Fruit fly (Drosophila melanogaster) whole organism, embryonic: Measurements from ENCODE around the gene CG6409.

ENCODE experiments used
- ATbp ChIP-seq: fragments of 200-800 bp; sonication (Bioruptor generic); optimal IDR thresholded peaks from 2 replicates; lab custom pipeline; 2017; ENCODE audit warnings: missing biosample characterization, mild to moderate bottlenecking, missing genetic modification characterization, missing genetic modification reagents
- Atf-2 ChIP-seq: fragments of 200-800 bp; sonication (Bioruptor generic); optimal IDR thresholded peaks from 2 replicates; lab custom pipeline; 2016; ENCODE audit warnings: missing biosample characterization, missing genetic modification characterization
- B-H2 ChIP-seq: fragments of 200-800 bp; sonication (Bioruptor generic); optimal IDR thresholded peaks from 2 replicates; lab custom pipeline; 2018; ENCODE audit warnings: missing biosample characterization, mild to moderate bottlenecking, missing genetic modification characterization
- BtbVII ChIP-seq: fragments of 200-800 bp; sonication (Bioruptor generic); optimal IDR thresholded peaks from 3 replicates; lab custom pipeline; 2017; ENCODE audit warnings: missing biosample characterization, mild to moderate bottlenecking, missing genetic modification characterization
- CG1024 ChIP-seq: fragments of 200-800 bp; sonication (Bioruptor generic); IDR thresholded peaks from 2 replicates; pipeline ENCODE4 v1.3.6; 2022; ENCODE audit warnings: missing biosample characterization, missing genetic modification characterization
- CG10321 ChIP-seq: fragments of 200-800 bp; sonication (Bioruptor generic); IDR thresholded peaks from 2 replicates; pipeline ENCODE4 v1.3.6; 2022; ENCODE audit warnings: missing biosample characterization, missing genetic modification characterization
- CG11247 ChIP-seq: fragments of 200-800 bp; sonication (Bioruptor generic); IDR thresholded peaks from 2 replicates; pipeline ENCODE4 v1.3.6; 2022; ENCODE audit warnings: missing biosample characterization, missing genetic modification characterization
- CG11398 ChIP-seq: fragments of 200-800 bp; sonication (Bioruptor generic); optimal IDR thresholded peaks from 2 replicates; lab custom pipeline; 2016; ENCODE audit warnings: missing biosample characterization, missing genetic modification characterization
- CG12219 ChIP-seq: fragments of 200-800 bp; sonication (Bioruptor generic); optimal IDR thresholded peaks from 3 replicates; lab custom pipeline; 2018; ENCODE audit warnings: missing biosample characterization, mild to moderate bottlenecking, missing genetic modification characterization
- CG13123 ChIP-seq: fragments of 200-800 bp; sonication (Bioruptor generic); optimal IDR thresholded peaks from 2 replicates; lab custom pipeline; 2016; ENCODE audit warnings: missing biosample characterization, missing genetic modification characterization
- CG13624 ChIP-seq: fragments of 200-800 bp; sonication (Bioruptor generic); optimal IDR thresholded peaks from 2 replicates; lab custom pipeline; 2016; ENCODE audit warnings: missing biosample characterization, missing genetic modification characterization
- CG15073 ChIP-seq: fragments of 200-800 bp; sonication (Bioruptor generic); optimal IDR thresholded peaks from 2 replicates; lab custom pipeline; 2016; ENCODE audit warnings: missing biosample characterization, missing genetic modification characterization
- CG16813 ChIP-seq: fragments of 200-800 bp; sonication (Bioruptor generic); IDR thresholded peaks from 3 replicates; pipeline ENCODE4 v1.3.6; 2022; ENCODE audit warnings: missing biosample characterization, missing genetic modification characterization; ENCODE audit not compliant: partially characterized antibody
- CG18599 ChIP-seq: fragments of 200-800 bp; sonication (Bioruptor generic); optimal IDR thresholded peaks from 3 replicates; lab custom pipeline; 2017; ENCODE audit warnings: missing biosample characterization, missing genetic modification characterization, mild to moderate bottlenecking, moderate library complexity, missing genetic modification reagents
- CG30020 ChIP-seq: fragments of 200-800 bp; optimal IDR thresholded peaks from 2 replicates; lab custom pipeline; 2019; ENCODE audit warnings: missing biosample characterization, mild to moderate bottlenecking, missing genetic modification characterization, moderate library complexity
- CG30431 ChIP-seq: fragments of 200-800 bp; sonication (Bioruptor generic); optimal IDR thresholded peaks from 2 replicates; lab custom pipeline; 2017; ENCODE audit warnings: missing biosample characterization, missing genetic modification characterization
- CG4820 ChIP-seq: fragments of 200-800 bp; sonication (Bioruptor generic); optimal IDR thresholded peaks from 3 replicates; lab custom pipeline; 2016; ENCODE audit warnings: missing biosample characterization, missing genetic modification characterization
- CG9727 ChIP-seq: fragments of 200-800 bp; sonication (Bioruptor generic); optimal IDR thresholded peaks from 3 replicates; lab custom pipeline; 2017; ENCODE audit warnings: missing biosample characterization, mild to moderate bottlenecking, missing genetic modification characterization
- CG9876 ChIP-seq: fragments of 200-800 bp; sonication (Bioruptor generic); optimal IDR thresholded peaks from 2 replicates; lab custom pipeline; 2016; ENCODE audit warnings: missing biosample characterization, missing genetic modification characterization
- Camta ChIP-seq: fragments of 200-800 bp; sonication (Bioruptor generic); optimal IDR thresholded peaks from 2 replicates; lab custom pipeline; 2016; ENCODE audit warnings: missing biosample characterization, missing genetic modification characterization
- CrebB ChIP-seq: fragments of 200-800 bp; sonication (Bioruptor generic); optimal IDR thresholded peaks from 3 replicates; lab custom pipeline; 2018; ENCODE audit warnings: missing biosample characterization, mild to moderate bottlenecking, missing genetic modification characterization
- D19A ChIP-seq: fragments of 200-800 bp; optimal IDR thresholded peaks from 3 replicates; lab custom pipeline; 2019; ENCODE audit warnings: missing biosample characterization, mild to moderate bottlenecking, missing genetic modification characterization, moderate library complexity
- Dfd ChIP-seq, 2 experiments: fragments of >200 bp; optimal IDR thresholded peaks; 2 replicates each; lab custom pipeline; 2017; ENCODE audit warnings: missing biosample characterization in 2 of 2, missing genetic modification characterization in 2 of 2
- Dll ChIP-seq: fragments of 200-800 bp; sonication (Bioruptor generic); IDR thresholded peaks from 4 replicates; pipeline ENCODE4 v1.3.6; 2022; ENCODE audit warnings: missing biosample characterization, missing genetic modification characterization; ENCODE audit not compliant: partially characterized antibody
- Kr ChIP-seq: fragments of 200-800 bp; sonication (Bioruptor generic); optimal IDR thresholded peaks from 2 replicates; lab custom pipeline; 2017; ENCODE audit warnings: missing biosample characterization, mild to moderate bottlenecking, missing genetic modification characterization
- MTF-1 ChIP-seq: fragments of 200-800 bp; sonication (Bioruptor generic); optimal IDR thresholded peaks from 2 replicates; lab custom pipeline; 2018; ENCODE audit warnings: missing biosample characterization, mild to moderate bottlenecking, missing genetic modification characterization, borderline replicate concordance
- Ptx1 ChIP-seq: fragments of 200-800 bp; sonication (Bioruptor generic); IDR thresholded peaks from 2 replicates; pipeline ENCODE4 v1.3.6; 2022; ENCODE audit warnings: missing biosample characterization, missing genetic modification characterization
- Scr ChIP-seq: fragments of 200-800 bp; sonication (Bioruptor generic); IDR thresholded peaks from 2 replicates; pipeline ENCODE4 v1.3.6; 2022; ENCODE audit warnings: missing biosample characterization, missing genetic modification characterization; ENCODE audit not compliant: partially characterized antibody
- Six4 ChIP-seq: fragments of 200-800 bp; sonication (Bioruptor generic); optimal IDR thresholded peaks from 2 replicates; lab custom pipeline; 2016; ENCODE audit warnings: missing biosample characterization, missing genetic modification characterization
- Xbp1 ChIP-seq: fragments of 200-800 bp; sonication (Bioruptor generic); optimal IDR thresholded peaks from 3 replicates; lab custom pipeline; 2016; ENCODE audit warnings: missing biosample characterization, mild to moderate bottlenecking, missing genetic modification characterization
- ash1 ChIP-seq: fragments of 200-800 bp; sonication (Bioruptor generic); optimal IDR thresholded peaks from 2 replicates; lab custom pipeline; 2018; ENCODE audit warnings: missing biosample characterization, mild to moderate bottlenecking, missing genetic modification characterization
- bab2 ChIP-seq: fragments of 200-800 bp; sonication (Bioruptor generic); optimal IDR thresholded peaks from 2 replicates; lab custom pipeline; 2016; ENCODE audit warnings: missing biosample characterization, missing genetic modification characterization
- bcd ChIP-seq: fragments of 200-800 bp; sonication (Bioruptor generic); optimal IDR thresholded peaks from 2 replicates; lab custom pipeline; 2017; ENCODE audit warnings: missing biosample characterization, mild to moderate bottlenecking, missing genetic modification characterization
- ci ChIP-seq: fragments of 200-800 bp; sonication (Bioruptor generic); IDR thresholded peaks from 3 replicates; pipeline ENCODE4 v1.3.6; 2022; ENCODE audit warnings: missing biosample characterization, missing genetic modification characterization
- ems ChIP-seq: fragments of 200-800 bp; sonication (Bioruptor generic); optimal IDR thresholded peaks from 3 replicates; lab custom pipeline; 2016; ENCODE audit warnings: missing biosample characterization, missing genetic modification characterization
- fd64A ChIP-seq: fragments of 200-800 bp; sonication (Bioruptor generic); optimal IDR thresholded peaks from 3 replicates; lab custom pipeline; 2018; ENCODE audit warnings: missing biosample characterization, mild to moderate bottlenecking, missing genetic modification characterization
- gsb ChIP-seq: fragments of 200-800 bp; sonication (Bioruptor generic); IDR thresholded peaks from 2 replicates; pipeline ENCODE4 v1.3.6; 2022; ENCODE audit warnings: missing biosample characterization, missing genetic modification characterization
- insv ChIP-seq, 2 experiments: fragments of 200-800 bp; sonication (Bioruptor generic); optimal IDR thresholded peaks; 3 replicates each; lab custom pipeline; 2016 to 2018; ENCODE audit warnings: missing biosample characterization in 2 of 2, missing genetic modification characterization in 2 of 2
- knrl ChIP-seq: fragments of 200-800 bp; sonication (Bioruptor generic); IDR thresholded peaks from 3 replicates; pipeline ENCODE4 v1.3.6; 2022; ENCODE audit warnings: missing biosample characterization, missing genetic modification characterization; ENCODE audit not compliant: partially characterized antibody
- pfk ChIP-seq: fragments of 200-800 bp; sonication (Bioruptor generic); optimal IDR thresholded peaks from 2 replicates; lab custom pipeline; 2018; ENCODE audit warnings: missing biosample characterization, mild to moderate bottlenecking, missing genetic modification characterization, moderate library complexity
- ranshi ChIP-seq: fragments of 200-800 bp; sonication (Bioruptor generic); IDR thresholded peaks from 2 replicates; pipeline ENCODE4 v1.3.6; 2022; ENCODE audit warnings: missing biosample characterization, missing genetic modification characterization
- sd ChIP-seq: fragments of 200-800 bp; sonication (Bioruptor generic); optimal IDR thresholded peaks from 3 replicates; lab custom pipeline; 2018; ENCODE audit warnings: missing biosample characterization, mild to moderate bottlenecking, missing genetic modification characterization, moderate library complexity
- sna ChIP-seq: fragments of 200-800 bp; sonication (Bioruptor generic); IDR thresholded peaks from 2 replicates; pipeline ENCODE4 v1.3.6; 2022; ENCODE audit warnings: missing biosample characterization, missing genetic modification characterization; ENCODE audit not compliant: partially characterized antibody
- stc ChIP-seq: fragments of 200-800 bp; sonication (Bioruptor generic); IDR thresholded peaks from 2 replicates; pipeline ENCODE4 v1.3.6; 2022; ENCODE audit warnings: missing biosample characterization, missing genetic modification characterization
- tx ChIP-seq: fragments of 200-800 bp; sonication (Bioruptor generic); optimal IDR thresholded peaks from 2 replicates; lab custom pipeline; 2016; ENCODE audit warnings: missing biosample characterization, missing genetic modification characterization
- vfl ChIP-seq: fragments of 200-800 bp; sonication (Bioruptor generic); optimal IDR thresholded peaks from 2 replicates; lab custom pipeline; 2016; ENCODE audit warnings: missing biosample characterization, missing genetic modification characterization
- vvl ChIP-seq: fragments of 200-800 bp; sonication (Bioruptor generic); IDR thresholded peaks from 2 replicates; pipeline ENCODE4 v1.3.6; 2022; ENCODE audit warnings: missing biosample characterization, missing genetic modification characterization
- wek ChIP-seq: fragments of 200-800 bp; sonication (Bioruptor generic); optimal IDR thresholded peaks from 3 replicates; lab custom pipeline; 2018; ENCODE audit warnings: missing biosample characterization, mild to moderate bottlenecking, missing genetic modification characterization, moderate library complexity
- wor ChIP-seq: fragments of 200-800 bp; sonication (Bioruptor generic); IDR thresholded peaks from 2 replicates; pipeline ENCODE4 v1.3.6; 2022; ENCODE audit warnings: missing biosample characterization, missing genetic modification characterization
- z ChIP-seq: fragments of 200-800 bp; sonication (Bioruptor generic); IDR thresholded peaks from 3 replicates; pipeline ENCODE4 v1.3.6; 2022; ENCODE audit warnings: missing biosample characterization, missing genetic modification characterization

CG6409 gene

dm6 chr3L:10857515-10858023, 24.6 kb downstream of the CG6409 start:
- TF ChIP-seq knrl (peak; percentile 42; the same call in 1 of the 3 replicates), fd64A (GFP tag; lab: Kevin White, UChicago) (peak; percentile 44), stc (GFP tag; lab: Robert Waterston, UW) (0 out of 2 replicates have a peak, but pooled peaks have one; percentile 38), Ptx1 (GFP tag; lab: Robert Waterston, UW) (0 out of 2 replicates have a peak, but pooled peaks have one; percentile 17), CG13624 (GFP tag; lab: Kevin White, UChicago) (peak; percentile 4), sd (tag; lab: Kevin White, UChicago) (peak; percentile 97), pfk (peak; percentile 22), Atf-2 (GFP tag; lab: Kevin White, UChicago) (peak; percentile 5), CG30020 (tag; lab: Kevin White, UChicago) (no peak), sna (GFP tag; lab: Robert Waterston, UW) (peak; percentile 52; the same call in 1 of the 2 replicates), Kr (GFP tag; lab: Kevin White, UChicago) (peak; percentile 70), ems (peak; percentile 3), Scr (GFP tag; lab: Robert Waterston, UW) (no peak), CG13123 (GFP tag; lab: Kevin White, UChicago) (no peak), CG11247 (GFP tag; lab: Robert Waterston, UW) (peak; percentile 50; the same call in 1 of the 2 replicates), bab2 (peak; percentile 42), tx (GFP tag; lab: Kevin White, UChicago) (peak; percentile 7), ci (peak; percentile 84), vvl (GFP tag; lab: Robert Waterston, UW) (peak; percentile 80), gsb (0 out of 2 replicates have a peak, but pooled peaks have one; percentile 11), CG30431 (no peak), D19A (peak; percentile 41), CG12219 (peak; percentile 7), BtbVII (peak; percentile 21), ranshi (GFP tag; lab: Robert Waterston, UW) (0 out of 2 replicates have a peak, but pooled peaks have one; percentile 46), CG9727 (no peak), CG9876 (GFP tag; lab: Kevin White, UChicago) (peak; percentile 17), insv (GFP tag; optimal IDR thresholded peaks at IDR 0.05; lab: Kevin White, UChicago) (no peak), ATbp (peak; percentile 20), CG10321 (GFP tag; lab: Robert Waterston, UW) (peak; percentile 63; the same call in 1 of the 2 replicates), CrebB (tag; lab: Kevin White, UChicago) (peak; percentile 59), CG1024 (GFP tag; lab: Robert Waterston, UW) (peak; percentile 43; the same call in 1 of the 2 replicates), ash1 (GFP tag; lab: Kevin White, UChicago) (peak; percentile 76), z (GFP tag; lab: Robert Waterston, UW) (peak; percentile 82), Six4 (GFP tag; lab: Kevin White, UChicago) (peak; percentile 4), CG15073 (GFP tag; lab: Kevin White, UChicago) (no peak), CG18599 (GFP tag; lab: Kevin White, UChicago) (peak; percentile 30), Xbp1 (GFP tag; lab: Kevin White, UChicago) (peak; percentile 3), Dll (GFP tag; lab: Robert Waterston, UW) (no peak), bcd (GFP tag; lab: Kevin White, UChicago) (peak; percentile 39), vfl (GFP tag; lab: Kevin White, UChicago) (no peak), MTF-1 (GFP tag; lab: Kevin White, UChicago) (peak; percentile 77), CG11398 (GFP tag; lab: Kevin White, UChicago) (peak; percentile 18), CG16813 (GFP tag; lab: Robert Waterston, UW) (peak; percentile 50; the same call in 2 of the 3 replicates), CG4820 (GFP tag; lab: Kevin White, UChicago) (no peak), Camta (GFP tag; lab: Kevin White, UChicago) (peak; percentile 6), wek (GFP tag; lab: Kevin White, UChicago) (no peak), B-H2 (GFP tag; lab: Kevin White, UChicago) (peak; percentile 64), Dfd (GFP tag; optimal IDR thresholded peaks at IDR 0.05; lab: Kevin White, UChicago) (no peak), wor (GFP tag; lab: Robert Waterston, UW) (no peak)
